Fruit fly (Drosophila melanogaster) whole organism: ENCODE data around the gene CG18231.
A peak's percentile ranks its signal among the peaks of the same experiment; 100 is the strongest.

Experiments used
- CG8478 ChIP-seq: fragments of >200 bp; optimal IDR thresholded peaks from 2 replicates; lab custom pipeline; 2018; ENCODE audit warnings: inconsistent platforms
- Dll ChIP-seq: fragments of >200 bp; optimal IDR thresholded peaks from 2 replicates; lab custom pipeline; 2017
- EcR ChIP-seq, 2 experiments: fragments of >200 bp; optimal IDR thresholded peaks; 2 replicates each; lab custom pipeline; 2017; ENCODE audit warnings: missing biosample characterization in 2 of 2, missing genetic modification characterization in 2 of 2, missing genetic modification reagents in 2 of 2
- pan ChIP-seq: fragments of >200 bp; optimal IDR thresholded peaks from 2 replicates; lab custom pipeline; 2017
- psq ChIP-seq: fragments of >200 bp; optimal IDR thresholded peaks from 2 replicates; lab custom pipeline; 2017
- usp ChIP-seq: fragments of >200 bp; optimal IDR thresholded peaks from 2 replicates; lab custom pipeline; 2017; ENCODE audit warnings: missing biosample characterization, missing genetic modification characterization, mixed read lengths

Gene CG18231

DNA sequence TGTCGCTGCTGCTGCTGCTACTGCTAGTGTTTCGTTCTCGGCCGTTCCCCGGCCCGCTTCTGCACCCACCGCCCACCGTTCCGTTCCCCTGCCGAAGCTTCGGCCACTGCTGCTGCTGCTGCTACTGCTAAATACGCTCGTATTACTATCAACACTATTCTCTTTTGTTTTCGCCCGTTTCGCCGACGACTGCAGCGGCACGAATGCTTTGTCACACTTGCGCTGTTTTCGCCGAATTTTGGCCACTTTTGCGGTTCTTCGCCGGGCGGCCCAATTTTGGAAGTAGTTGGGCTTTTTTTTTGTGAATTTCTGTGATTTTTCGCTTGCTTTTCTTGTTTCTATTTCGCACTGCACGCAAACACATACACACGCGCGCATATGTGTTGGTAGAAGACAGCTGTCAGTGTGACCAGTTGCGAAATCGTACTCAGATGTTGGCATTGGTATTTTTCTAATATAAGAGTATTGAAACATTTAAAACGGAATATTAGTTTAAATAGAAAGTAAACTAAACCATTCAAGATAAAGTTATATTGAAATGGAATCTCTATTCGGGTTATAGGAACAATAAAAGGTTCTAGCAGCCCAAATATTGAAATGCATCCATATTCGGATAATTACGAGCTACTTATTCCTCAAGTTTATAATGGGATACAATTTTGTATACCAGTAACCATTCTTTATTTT is 14.6 kb downstream of the CG18231 start, which contains the start of gene not:
TSS of gene not (minus strand) at position 395 of the 687 bp plus-strand sequence.
- no peak for TF ChIP-seq EcR (GFP tag; optimal IDR thresholded peaks at IDR 0.05; lab: Kevin White, UChicago)
- TF ChIP-seq pan (lab: Kevin White, UChicago) = no peak
- no peak for TF ChIP-seq Dll (lab: Kevin White, UChicago)
- TF ChIP-seq psq (lab: Kevin White, UChicago) = no peak
- no peak for TF ChIP-seq CG8478
- no peak for TF ChIP-seq usp (GFP tag; lab: Kevin White, UChicago)

- TF ChIP-seq EcR (GFP tag; optimal IDR thresholded peaks at IDR 0.05; lab: Kevin White, UChicago) (no peak), Dll (lab: Kevin White, UChicago) (no peak), CG8478 (no peak), pan (lab: Kevin White, UChicago) (no peak), usp (GFP tag; lab: Kevin White, UChicago) (no peak), psq (lab: Kevin White, UChicago) (no peak)
These were observed 15.1 kb downstream of the CG18231 start, which contains the start of gene bora for dm6 chr3L:18622422-18622739. Gene bora, plus strand, starts transcription at chr3L:18622692.

DNA sequence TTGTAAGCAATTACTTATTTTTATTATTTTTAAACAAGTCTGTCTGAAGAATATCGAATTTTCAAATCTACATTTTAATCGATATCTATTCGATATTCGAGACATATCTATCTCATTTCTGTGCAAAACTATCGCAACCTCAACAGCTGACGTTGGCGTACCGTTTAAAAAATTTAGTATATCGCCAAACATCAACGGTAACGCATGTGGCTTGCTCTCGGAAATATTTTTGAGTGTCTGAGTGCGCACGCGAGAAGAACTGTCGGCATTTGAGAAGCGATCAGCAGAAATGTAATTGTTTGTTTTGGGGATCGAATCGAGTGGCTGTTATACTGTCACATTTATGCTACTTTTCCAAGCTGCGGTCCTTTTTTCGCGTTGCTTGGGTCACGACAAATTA is 18.5 kb downstream of the CG18231 start, which contains the start of gene MYPT-75D:
TSS of gene MYPT-75D (plus strand) at position 174 of the 400 bp plus-strand sequence.
- no peak for TF ChIP-seq psq (lab: Kevin White, UChicago)
- TF ChIP-seq usp (GFP tag; lab: Kevin White, UChicago) = no peak
- no peak for TF ChIP-seq CG8478
- TF ChIP-seq Dll (lab: Kevin White, UChicago) = no peak
- TF ChIP-seq EcR (GFP tag; optimal IDR thresholded peaks at IDR 0.05; lab: Kevin White, UChicago) = no peak
- TF ChIP-seq pan (lab: Kevin White, UChicago) = no peak

- TF ChIP-seq CG8478 (no peak), pan (lab: Kevin White, UChicago) (no peak), Dll (lab: Kevin White, UChicago) (no peak), EcR (GFP tag; optimal IDR thresholded peaks at IDR 0.05; lab: Kevin White, UChicago) (no peak), usp (GFP tag; lab: Kevin White, UChicago) (no peak)
These were observed 19.3 kb downstream of the CG18231 start for dm6 chr3L:18626451-18627079.

DNA sequence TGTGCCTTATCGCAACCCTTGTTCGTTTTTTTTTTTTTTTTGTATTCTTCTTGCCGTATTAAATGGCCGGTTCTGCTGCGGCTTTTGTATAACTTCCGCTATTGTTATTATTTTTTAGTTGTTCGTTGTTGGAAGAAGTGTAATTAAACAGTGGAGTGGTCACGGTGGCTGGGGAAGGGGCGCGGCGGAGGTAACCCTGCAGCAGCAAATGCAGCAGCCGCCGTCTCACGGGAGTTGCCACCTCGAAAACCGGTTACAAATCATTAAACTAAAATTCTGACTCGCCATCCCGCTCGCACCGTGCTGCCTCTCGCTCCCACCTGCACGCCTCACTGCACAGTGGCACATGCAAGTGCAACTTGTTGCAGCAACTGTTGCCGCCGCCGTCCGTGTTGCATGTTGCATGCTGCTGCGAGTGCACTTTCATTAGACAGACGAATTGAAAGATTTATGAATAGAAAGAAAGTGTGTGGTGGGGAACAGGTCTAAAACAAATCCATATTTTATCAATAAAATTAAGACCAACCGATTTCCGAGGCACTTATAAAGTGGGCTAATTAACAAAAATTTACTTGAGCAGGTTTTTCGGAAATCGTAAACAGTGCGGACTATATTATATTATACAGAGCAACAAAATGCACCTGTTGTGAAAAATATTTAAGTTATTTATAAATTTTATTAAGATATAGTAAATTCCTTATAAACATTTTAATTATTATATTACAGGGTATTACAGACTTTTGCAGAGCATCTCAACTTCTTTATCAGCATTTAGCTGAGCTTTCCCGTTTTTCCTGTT is 20.6 kb downstream of the CG18231 start:
- TF ChIP-seq psq (lab: Kevin White, UChicago) (no peak), EcR (GFP tag; optimal IDR thresholded peaks at IDR 0.05; lab: Kevin White, UChicago) (no peak), CG8478 (no peak), pan (lab: Kevin White, UChicago) (no peak), Dll (lab: Kevin White, UChicago) (no peak), usp (GFP tag; lab: Kevin White, UChicago) (no peak)

DNA sequence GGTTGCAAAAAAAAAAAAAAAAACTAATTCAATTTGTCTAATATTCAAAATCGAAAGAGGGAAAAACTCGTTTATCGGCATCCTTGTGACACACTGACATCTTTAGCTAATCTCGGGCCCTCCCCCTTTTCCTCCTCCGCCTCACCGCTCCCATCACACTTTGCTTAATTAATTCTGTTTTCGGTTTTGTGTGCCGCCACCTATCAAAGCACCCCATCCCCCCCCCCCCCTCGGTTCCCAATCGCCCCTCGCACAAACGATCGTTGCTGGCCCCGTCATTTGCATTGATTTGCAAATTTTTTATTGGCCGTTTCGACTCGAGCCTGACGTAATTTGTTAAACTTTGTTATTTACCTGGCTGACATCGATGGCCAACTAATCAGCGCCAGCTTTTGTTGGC is 21.2 kb downstream of the CG18231 start:
- TF ChIP-seq Dll (lab: Kevin White, UChicago) (no peak), pan (lab: Kevin White, UChicago) (no peak), usp (GFP tag; lab: Kevin White, UChicago) (no peak), CG8478 (no peak), psq (lab: Kevin White, UChicago) (no peak), EcR (GFP tag; optimal IDR thresholded peaks at IDR 0.05; lab: Kevin White, UChicago) (no peak)

dm6 chr3L:18629874-18630273 is 22.6 kb downstream of the CG18231 start:
- TF ChIP-seq pan (lab: Kevin White, UChicago) (no peak), usp (GFP tag; lab: Kevin White, UChicago) (no peak), Dll (lab: Kevin White, UChicago) (no peak), EcR (GFP tag; optimal IDR thresholded peaks at IDR 0.05; lab: Kevin White, UChicago) (no peak), CG8478 (no peak), psq (lab: Kevin White, UChicago) (no peak)

- TF ChIP-seq Dll (lab: Kevin White, UChicago) (no peak), pan (lab: Kevin White, UChicago) (no peak), usp (GFP tag; lab: Kevin White, UChicago) (no peak)
These were observed 24.9 kb downstream of the CG18231 start for dm6 chr3L:18632187-18632635.

dm6 chr3L:18633084-18633483 is 25.8 kb downstream of the CG18231 start:
- no peak for TF ChIP-seq usp (GFP tag; lab: Kevin White, UChicago)

DNA sequence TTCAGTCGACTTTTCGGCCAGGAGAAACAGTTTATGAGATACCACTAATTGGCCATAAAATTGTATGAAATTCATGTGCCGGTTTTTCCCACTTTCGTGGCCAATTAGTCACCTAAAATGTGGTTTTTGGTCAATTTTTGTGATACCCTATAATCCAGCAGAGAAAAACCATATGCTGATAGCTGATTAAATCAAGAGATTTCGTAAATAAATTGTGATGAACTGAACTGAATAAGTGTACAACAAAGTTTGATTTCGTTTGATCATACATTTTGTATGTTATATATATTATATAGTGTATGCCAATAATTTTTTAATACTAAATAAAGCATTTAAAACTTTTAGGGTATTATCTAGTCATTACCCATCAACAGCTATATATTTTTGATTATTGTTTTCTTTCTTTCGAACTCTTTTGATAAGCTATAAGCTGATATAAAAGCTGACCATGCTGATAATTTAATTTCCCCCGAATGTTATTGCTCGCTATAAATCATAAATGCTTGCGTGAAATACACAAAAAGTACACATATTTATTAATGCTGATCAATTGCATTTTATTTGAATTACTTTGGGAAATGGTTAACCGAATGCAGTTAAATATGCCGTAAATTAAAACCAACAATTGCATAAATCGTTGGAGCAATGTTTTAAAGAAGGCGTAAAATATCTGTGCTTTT is 27.7 kb downstream of the CG18231 start:
- TF ChIP-seq pan (lab: Kevin White, UChicago) = peak; percentile 32
- TF ChIP-seq usp (GFP tag; lab: Kevin White, UChicago) = no peak
- TF ChIP-seq EcR (GFP tag; optimal IDR thresholded peaks at IDR 0.05; lab: Kevin White, UChicago) = no peak
- no peak for TF ChIP-seq Dll (lab: Kevin White, UChicago)

DNA sequence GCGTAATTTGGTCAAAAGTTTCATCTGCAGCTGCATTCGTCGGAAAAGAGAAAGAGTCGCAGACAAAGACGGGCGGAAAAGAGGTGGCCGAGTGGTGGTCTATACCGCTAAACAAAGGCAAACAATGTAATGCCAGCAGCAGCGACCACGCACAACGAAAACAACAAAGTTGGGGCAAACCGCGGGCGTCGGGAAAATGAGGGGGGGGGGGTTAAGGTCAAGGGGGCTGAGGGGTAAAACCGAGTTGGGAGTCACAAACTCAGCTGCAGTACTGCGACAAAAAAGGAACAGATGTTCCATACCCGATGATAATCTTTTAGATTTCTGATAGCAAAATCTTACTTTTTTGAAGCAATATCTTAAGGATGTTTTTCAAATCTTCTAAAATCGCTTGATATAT is 29.5 kb downstream of the CG18231 start:
- TF ChIP-seq Dll (lab: Kevin White, UChicago) (no peak), psq (lab: Kevin White, UChicago) (no peak), CG8478 (no peak), EcR (GFP tag; optimal IDR thresholded peaks at IDR 0.05; lab: Kevin White, UChicago) (no peak), usp (GFP tag; lab: Kevin White, UChicago) (no peak), pan (lab: Kevin White, UChicago) (no peak)
